Worm (Caenorhabditis elegans): ENCODE measurements around the gene nhr-4.

ce11 chrIV:9846574-9846973 lies 32.6 kb upstream of the nhr-4 start, which contains the start of gene K07F5.6:
- TF ChIP-seq ets-4 (tag; optimal IDR thresholded peaks at IDR 0.05) (no peak), hlh-13 (GFP tag; optimal IDR thresholded peaks at IDR 0.05) (no peak), ama-1 (optimal IDR thresholded peaks at IDR 0.05) (no peak), ceh-24 (tag; optimal IDR thresholded peaks at IDR 0.05) (no peak), fkh-10 (GFP tag; optimal IDR thresholded peaks at IDR 0.05) (no peak), ceh-31 (tag; optimal IDR thresholded peaks at IDR 0.05) (no peak), pqm-1 (tag; optimal IDR thresholded peaks at IDR 0.05) (no peak), ahr-1 (tag; optimal IDR thresholded peaks at IDR 0.05) (no peak), ceh-9 (tag; optimal IDR thresholded peaks at IDR 0.05) (no peak), pax-1 (tag; optimal IDR thresholded peaks at IDR 0.05) (no peak), sdc-2 (tag; optimal IDR thresholded peaks at IDR 0.05) (no peak), ceh-18 (tag; optimal IDR thresholded peaks at IDR 0.05) (no peak)
